Fruit fly (Drosophila melanogaster): ENCODE measurements around the gene CG33120.

Gene CG33120

dm6 chr2L:18844479-18844878 is at the start of gene CG33120:
TSS of gene CG33120 (minus strand) at chr2L:18844579.
- TF ChIP-seq gl (tag; optimal IDR thresholded peaks at IDR 0.05) (no peak), CG34367 (tag; optimal IDR thresholded peaks at IDR 0.05) (no peak), CG12605 (GFP tag; IDR thresholded peaks at IDR 0.05) (no peak), rn (GFP tag; IDR thresholded peaks at IDR 0.05) (no peak), CG13204 (GFP tag; optimal IDR thresholded peaks at IDR 0.05) (no peak), CG17806 (tag; optimal IDR thresholded peaks at IDR 0.05) (no peak), CG4496 (GFP tag; IDR thresholded peaks at IDR 0.05) (no peak), CG9948 (tag; optimal IDR thresholded peaks at IDR 0.05) (no peak), Ets98B (GFP tag; IDR thresholded peaks at IDR 0.05) (no peak), CG8301 (tag; optimal IDR thresholded peaks at IDR 0.05) (no peak), EcR (GFP tag; optimal IDR thresholded peaks at IDR 0.05) (no peak), CG15710 (tag; optimal IDR thresholded peaks at IDR 0.05) (no peak), CG8159 (tag; optimal IDR thresholded peaks at IDR 0.05) (no peak), CG32121 (GFP tag; IDR thresholded peaks at IDR 0.05) (no peak)

dm6 chr2L:18890087-18890486 is 45.7 kb upstream of the CG33120 start:
- TF ChIP-seq Pif1A (GFP tag; optimal IDR thresholded peaks at IDR 0.05) (peak; percentile 64), CG15710 (tag; optimal IDR thresholded peaks at IDR 0.05) (peak; percentile 81), CG10348 (GFP tag; IDR thresholded peaks at IDR 0.05) (no peak), Pif1B (GFP tag; optimal IDR thresholded peaks at IDR 0.05) (peak; percentile 59), CG4496 (GFP tag; IDR thresholded peaks at IDR 0.05) (no peak), CG17806 (tag; optimal IDR thresholded peaks at IDR 0.05) (peak; percentile 67), CG34367 (tag; optimal IDR thresholded peaks at IDR 0.05) (peak; percentile 72), Ets98B (GFP tag; IDR thresholded peaks at IDR 0.05) (no peak), CG8301 (tag; optimal IDR thresholded peaks at IDR 0.05) (peak; percentile 7), CG14655 (GFP tag; optimal IDR thresholded peaks at IDR 0.05) (peak; percentile 38), CG12605 (GFP tag; IDR thresholded peaks at IDR 0.05) (no peak), rn (GFP tag; IDR thresholded peaks at IDR 0.05) (peak; percentile 8; the same call in 1 of the 2 replicates), D1 (tag; optimal IDR thresholded peaks at IDR 0.05) (peak; percentile 7), CG8159 (tag; optimal IDR thresholded peaks at IDR 0.05) (peak; percentile 80), CG32121 (GFP tag; IDR thresholded peaks at IDR 0.05) (0 out of 2 replicates have a peak, but pooled peaks have one; percentile 21), Snoo (tag; optimal IDR thresholded peaks at IDR 0.05) (peak; percentile 69), gl (tag; optimal IDR thresholded peaks at IDR 0.05) (peak; percentile 36), CG9948 (tag; optimal IDR thresholded peaks at IDR 0.05) (peak; percentile 66), EcR (GFP tag; optimal IDR thresholded peaks at IDR 0.05) (no peak), CG13204 (GFP tag; optimal IDR thresholded peaks at IDR 0.05) (peak; percentile 46), fd96Ca (GFP tag; IDR thresholded peaks at IDR 0.05) (no peak)

- TF ChIP-seq CG9948 (tag; optimal IDR thresholded peaks at IDR 0.05) = peak; percentile 15
- peak; percentile 29 for TF ChIP-seq CG8159 (tag; optimal IDR thresholded peaks at IDR 0.05)
- TF ChIP-seq Pif1A (GFP tag; optimal IDR thresholded peaks at IDR 0.05) = no peak
- peak; percentile 28 for TF ChIP-seq CG15710 (tag; optimal IDR thresholded peaks at IDR 0.05)
- TF ChIP-seq CG17806 (tag; optimal IDR thresholded peaks at IDR 0.05) = peak; percentile 1
- TF ChIP-seq CG13204 (GFP tag; optimal IDR thresholded peaks at IDR 0.05) = no peak
- TF ChIP-seq CG32121 (GFP tag; IDR thresholded peaks at IDR 0.05) = no peak
- TF ChIP-seq Pif1B (GFP tag; optimal IDR thresholded peaks at IDR 0.05) = no peak
- TF ChIP-seq CG4496 (GFP tag; IDR thresholded peaks at IDR 0.05) = no peak
These were observed 44.9 kb upstream of the CG33120 start for dm6 chr2L:18889311-18889710.

- no peak for TF ChIP-seq EcR (GFP tag; optimal IDR thresholded peaks at IDR 0.05)
- no peak for TF ChIP-seq gl (tag; optimal IDR thresholded peaks at IDR 0.05)
- TF ChIP-seq Pif1B (GFP tag; optimal IDR thresholded peaks at IDR 0.05) = no peak
- TF ChIP-seq CG8159 (tag; optimal IDR thresholded peaks at IDR 0.05) = no peak
- TF ChIP-seq CG17806 (tag; optimal IDR thresholded peaks at IDR 0.05) = no peak
- no peak for TF ChIP-seq fd96Ca (GFP tag; IDR thresholded peaks at IDR 0.05)
These were observed 42.5 kb upstream of the CG33120 start for dm6 chr2L:18886904-18887303.

- TF ChIP-seq fd96Ca (GFP tag; IDR thresholded peaks at IDR 0.05) (no peak), CG34367 (tag; optimal IDR thresholded peaks at IDR 0.05) (no peak), CG9948 (tag; optimal IDR thresholded peaks at IDR 0.05) (no peak), Snoo (tag; optimal IDR thresholded peaks at IDR 0.05) (no peak), Pif1B (GFP tag; optimal IDR thresholded peaks at IDR 0.05) (no peak), Ets98B (GFP tag; IDR thresholded peaks at IDR 0.05) (no peak), CG8159 (tag; optimal IDR thresholded peaks at IDR 0.05) (no peak), CG10348 (GFP tag; IDR thresholded peaks at IDR 0.05) (no peak), CG14655 (GFP tag; optimal IDR thresholded peaks at IDR 0.05) (no peak), CG4496 (GFP tag; IDR thresholded peaks at IDR 0.05) (no peak)
These were observed 40.4 kb upstream of the CG33120 start for dm6 chr2L:18884783-18885182.

- TF ChIP-seq CG17806 (tag; optimal IDR thresholded peaks at IDR 0.05) (no peak), gl (tag; optimal IDR thresholded peaks at IDR 0.05) (no peak), CG15710 (tag; optimal IDR thresholded peaks at IDR 0.05) (no peak), Snoo (tag; optimal IDR thresholded peaks at IDR 0.05) (no peak), CG14655 (GFP tag; optimal IDR thresholded peaks at IDR 0.05) (no peak), Ets98B (GFP tag; IDR thresholded peaks at IDR 0.05) (no peak), fd96Ca (GFP tag; IDR thresholded peaks at IDR 0.05) (no peak), CG34367 (tag; optimal IDR thresholded peaks at IDR 0.05) (no peak), rn (GFP tag; IDR thresholded peaks at IDR 0.05) (no peak), CG12605 (GFP tag; IDR thresholded peaks at IDR 0.05) (no peak), CG10348 (GFP tag; IDR thresholded peaks at IDR 0.05) (no peak), CG8159 (tag; optimal IDR thresholded peaks at IDR 0.05) (no peak), CG9948 (tag; optimal IDR thresholded peaks at IDR 0.05) (no peak), D1 (tag; optimal IDR thresholded peaks at IDR 0.05) (no peak), CG8301 (tag; optimal IDR thresholded peaks at IDR 0.05) (no peak), Pif1A (GFP tag; optimal IDR thresholded peaks at IDR 0.05) (no peak), EcR (GFP tag; optimal IDR thresholded peaks at IDR 0.05) (no peak), CG4496 (GFP tag; IDR thresholded peaks at IDR 0.05) (no peak), CG32121 (GFP tag; IDR thresholded peaks at IDR 0.05) (no peak)
These were observed 38.4 kb upstream of the CG33120 start for dm6 chr2L:18882734-18883133.
